Fruit fly (Drosophila melanogaster) whole organism, embryonic: ENCODE data around the gene CG6933.
A peak's percentile ranks its signal among the peaks of the same experiment; 100 is the strongest.

ENCODE experiments used
- CG10209 ChIP-seq: fragments of 200-800 bp; sonication (Bioruptor generic); optimal IDR thresholded peaks from 3 replicates; lab custom pipeline; 2017; ENCODE audit warnings: missing biosample characterization, mild to moderate bottlenecking, missing genetic modification characterization, missing genetic modification reagents
- CG11247 ChIP-seq: fragments of 200-800 bp; sonication (Bioruptor generic); IDR thresholded peaks from 2 replicates; pipeline ENCODE4 v1.3.6; 2022; ENCODE audit warnings: missing biosample characterization, missing genetic modification characterization
- CG11723 ChIP-seq: fragments of 200-800 bp; sonication (Bioruptor generic); optimal IDR thresholded peaks from 2 replicates; lab custom pipeline; 2017; ENCODE audit warnings: missing biosample characterization, mild to moderate bottlenecking, missing genetic modification characterization
- CG14710 ChIP-seq: fragments of 200-800 bp; sonication (Bioruptor generic); optimal IDR thresholded peaks from 3 replicates; lab custom pipeline; 2019; ENCODE audit warnings: missing biosample characterization, mild to moderate bottlenecking, missing genetic modification characterization, moderate library complexity
- CG15479 ChIP-seq: fragments of 200-800 bp; sonication (Bioruptor generic); optimal IDR thresholded peaks from 3 replicates; lab custom pipeline; 2019; ENCODE audit warnings: missing biosample characterization, mild to moderate bottlenecking, missing genetic modification characterization, moderate library complexity
- CG1602 ChIP-seq: fragments of 200-800 bp; sonication (Bioruptor generic); optimal IDR thresholded peaks from 3 replicates; lab custom pipeline; 2016; ENCODE audit warnings: missing biosample characterization, missing genetic modification characterization
- CG1603 ChIP-seq: fragments of 200-800 bp; sonication (Bioruptor generic); optimal IDR thresholded peaks from 2 replicates; lab custom pipeline; 2019; ENCODE audit warnings: missing biosample characterization, mild to moderate bottlenecking, missing genetic modification characterization, moderate library complexity
- CG16863 ChIP-seq: fragments of 200-800 bp; sonication (Bioruptor generic); optimal IDR thresholded peaks from 3 replicates; lab custom pipeline; 2016; ENCODE audit warnings: missing biosample characterization, missing genetic modification characterization
- CG17186 ChIP-seq: fragments of 200-800 bp; sonication (Bioruptor generic); optimal IDR thresholded peaks from 3 replicates; lab custom pipeline; 2017; ENCODE audit warnings: missing biosample characterization, missing genetic modification reagents, missing genetic modification characterization
- CG17829 ChIP-seq: fragments of 200-800 bp; optimal IDR thresholded peaks from 2 replicates; lab custom pipeline; 2019; ENCODE audit warnings: missing biosample characterization, mild to moderate bottlenecking, missing genetic modification characterization, moderate library complexity
- CG17912 ChIP-seq: fragments of 200-800 bp; sonication (Bioruptor generic); optimal IDR thresholded peaks from 2 replicates; lab custom pipeline; 2018; ENCODE audit warnings: missing biosample characterization, mild to moderate bottlenecking, missing genetic modification characterization
- CG2678 ChIP-seq: fragments of 200-800 bp; sonication (Bioruptor generic); optimal IDR thresholded peaks from 3 replicates; lab custom pipeline; 2019; ENCODE audit warnings: missing biosample characterization, mild to moderate bottlenecking, missing genetic modification characterization, moderate library complexity
- CG2712 ChIP-seq: fragments of 200-800 bp; optimal IDR thresholded peaks from 3 replicates; lab custom pipeline; 2019; ENCODE audit warnings: missing biosample characterization, mild to moderate bottlenecking, missing genetic modification characterization, moderate library complexity
- CG32532 ChIP-seq: fragments of 200-800 bp; sonication (Bioruptor generic); IDR thresholded peaks from 2 replicates; pipeline ENCODE4 v1.3.6; 2022; ENCODE audit warnings: missing biosample characterization, missing genetic modification characterization
- CG34376 ChIP-seq: fragments of 200-800 bp; sonication (Bioruptor generic); optimal IDR thresholded peaks from 2 replicates; lab custom pipeline; 2018; ENCODE audit warnings: missing biosample characterization, mild to moderate bottlenecking, missing genetic modification characterization
- CG5953 ChIP-seq: fragments of 200-800 bp; sonication (Bioruptor generic); IDR thresholded peaks from 2 replicates; pipeline ENCODE4 v1.3.6; 2022; ENCODE audit warnings: missing biosample characterization, missing genetic modification characterization
- CG6765 ChIP-seq: fragments of 200-800 bp; sonication (Bioruptor generic); optimal IDR thresholded peaks from 3 replicates; lab custom pipeline; 2017; ENCODE audit warnings: missing biosample characterization, mild to moderate bottlenecking, missing genetic modification characterization
- CG6791 ChIP-seq: fragments of 200-800 bp; sonication (Bioruptor generic); IDR thresholded peaks from 3 replicates; pipeline ENCODE4 v1.3.6; 2022; ENCODE audit warnings: missing biosample characterization, missing genetic modification characterization; ENCODE audit not compliant: partially characterized antibody
- CG8765 ChIP-seq: fragments of 200-800 bp; sonication (Bioruptor generic); IDR thresholded peaks from 2 replicates; pipeline ENCODE4 v1.3.6; 2022; ENCODE audit warnings: missing biosample characterization, missing genetic modification characterization
- D19B ChIP-seq: fragments of 200-800 bp; sonication (Bioruptor generic); optimal IDR thresholded peaks from 2 replicates; lab custom pipeline; 2017; ENCODE audit warnings: missing biosample characterization, mild to moderate bottlenecking, missing genetic modification characterization
- Elba2 ChIP-seq: fragments of 200-800 bp; sonication (Bioruptor generic); optimal IDR thresholded peaks from 3 replicates; lab custom pipeline; 2016; ENCODE audit warnings: missing biosample characterization, missing genetic modification characterization
- HHEX ChIP-seq: fragments of 200-800 bp; sonication (Bioruptor generic); optimal IDR thresholded peaks from 3 replicates; lab custom pipeline; 2017; ENCODE audit warnings: missing biosample characterization, mild to moderate bottlenecking, missing genetic modification characterization, missing genetic modification reagents
- HmgZ ChIP-seq: fragments of 200-800 bp; sonication (Bioruptor generic); optimal IDR thresholded peaks from 2 replicates; lab custom pipeline; 2018; ENCODE audit warnings: missing biosample characterization, mild to moderate bottlenecking, missing genetic modification characterization
- Hmx ChIP-seq: fragments of 200-800 bp; sonication (Bioruptor generic); optimal IDR thresholded peaks from 2 replicates; lab custom pipeline; 2016; ENCODE audit warnings: missing biosample characterization, missing genetic modification characterization
- Hr51 ChIP-seq, 2 experiments: fragments of 200-800 bp; sonication (Bioruptor generic); optimal IDR thresholded peaks; 2 replicates in 1 of 2; 3 replicates in 1 of 2; lab custom pipeline; 2016 to 2018; ENCODE audit warnings: missing biosample characterization in 2 of 2, missing genetic modification characterization in 2 of 2, mild to moderate bottlenecking in 1 of 2, moderate library complexity in 1 of 2
- Kr ChIP-seq: fragments of 200-800 bp; sonication (Bioruptor generic); optimal IDR thresholded peaks from 2 replicates; lab custom pipeline; 2017; ENCODE audit warnings: missing biosample characterization, mild to moderate bottlenecking, missing genetic modification characterization
- Lhr ChIP-seq: fragments of 200-800 bp; sonication (Bioruptor generic); optimal IDR thresholded peaks from 3 replicates; lab custom pipeline; 2017; ENCODE audit warnings: mild to moderate bottlenecking, missing biosample characterization, missing genetic modification reagents, missing genetic modification characterization
- MESR4 ChIP-seq: fragments of 200-800 bp; sonication (Bioruptor generic); optimal IDR thresholded peaks from 2 replicates; lab custom pipeline; 2018; ENCODE audit warnings: missing biosample characterization, mild to moderate bottlenecking, missing genetic modification characterization, moderate library complexity
- Rfx ChIP-seq: fragments of 200-800 bp; sonication (Bioruptor generic); IDR thresholded peaks from 2 replicates; pipeline ENCODE4 v1.3.6; 2022; ENCODE audit warnings: missing biosample characterization, missing genetic modification characterization
- Sry-δ ChIP-seq: fragments of 200-800 bp; sonication (Bioruptor generic); optimal IDR thresholded peaks from 2 replicates; lab custom pipeline; 2016; ENCODE audit warnings: missing biosample characterization, missing genetic modification characterization
- az2 ChIP-seq: fragments of 200-800 bp; sonication (Bioruptor generic); optimal IDR thresholded peaks from 3 replicates; lab custom pipeline; 2016; ENCODE audit warnings: missing biosample characterization, missing genetic modification characterization
- btn ChIP-seq: fragments of 200-800 bp; sonication (Bioruptor generic); optimal IDR thresholded peaks from 2 replicates; lab custom pipeline; 2016; ENCODE audit warnings: missing biosample characterization, missing genetic modification characterization
- cad ChIP-seq: fragments of >200 bp; optimal IDR thresholded peaks from 2 replicates; lab custom pipeline; 2017; ENCODE audit warnings: missing biosample characterization, missing genetic modification characterization
- cas ChIP-seq: fragments of 200-800 bp; sonication (Bioruptor generic); IDR thresholded peaks from 2 replicates; pipeline ENCODE4 v1.3.6; 2022; ENCODE audit warnings: missing biosample characterization, missing genetic modification characterization
- ems ChIP-seq: fragments of 200-800 bp; sonication (Bioruptor generic); optimal IDR thresholded peaks from 3 replicates; lab custom pipeline; 2016; ENCODE audit warnings: missing biosample characterization, missing genetic modification characterization
- gce ChIP-seq: fragments of 200-800 bp; sonication (Bioruptor generic); IDR thresholded peaks from 3 replicates; pipeline ENCODE4 v1.3.6; 2022; ENCODE audit warnings: missing biosample characterization, missing genetic modification characterization
- gfzf ChIP-seq: fragments of 200-800 bp; sonication (Bioruptor generic); optimal IDR thresholded peaks from 2 replicates; lab custom pipeline; 2016; ENCODE audit warnings: missing biosample characterization, mild to moderate bottlenecking, missing genetic modification characterization, moderate library complexity
- gro ChIP-seq: fragments of 200-800 bp; sonication (Bioruptor generic); optimal IDR thresholded peaks from 2 replicates; lab custom pipeline; 2016; ENCODE audit warnings: missing biosample characterization, missing genetic modification characterization
- inv ChIP-seq: fragments of 200-800 bp; sonication (Bioruptor generic); IDR thresholded peaks from 2 replicates; pipeline ENCODE4 v1.3.6; 2022; ENCODE audit warnings: missing biosample characterization, missing genetic modification characterization; ENCODE audit not compliant: partially characterized antibody
- nom ChIP-seq: fragments of 200-800 bp; sonication (Bioruptor generic); optimal IDR thresholded peaks from 2 replicates; lab custom pipeline; 2017; ENCODE audit warnings: missing biosample characterization, missing genetic modification characterization, mild to moderate bottlenecking, moderate library complexity, missing genetic modification reagents
- onecut ChIP-seq: fragments of 200-800 bp; sonication (Bioruptor generic); IDR thresholded peaks from 2 replicates; pipeline ENCODE4 v1.3.6; 2022; ENCODE audit warnings: missing biosample characterization, missing genetic modification characterization
- otp ChIP-seq: fragments of 200-800 bp; sonication (Bioruptor generic); IDR thresholded peaks from 3 replicates; pipeline ENCODE4, ENCODE4 v1.3.6; 2022; ENCODE audit warnings: missing biosample characterization, missing genetic modification characterization
- pho ChIP-seq: fragments of 200-800 bp; sonication (Bioruptor generic); optimal IDR thresholded peaks from 2 replicates; lab custom pipeline; 2016; ENCODE audit warnings: missing biosample characterization, missing genetic modification characterization
- pnt ChIP-seq: fragments of 200-800 bp; sonication (Bioruptor generic); optimal IDR thresholded peaks from 3 replicates; lab custom pipeline; 2016; ENCODE audit warnings: missing biosample characterization, missing genetic modification characterization
- sd ChIP-seq: fragments of 200-800 bp; sonication (Bioruptor generic); optimal IDR thresholded peaks from 3 replicates; lab custom pipeline; 2018; ENCODE audit warnings: missing biosample characterization, mild to moderate bottlenecking, missing genetic modification characterization, moderate library complexity
- so ChIP-seq: fragments of 200-800 bp; sonication (Bioruptor generic); IDR thresholded peaks from 3 replicates; pipeline ENCODE4 v1.3.6; 2022; ENCODE audit warnings: missing biosample characterization, missing genetic modification characterization
- tll ChIP-seq, 2 experiments: fragments of 200-800 bp in 1 of 2; fragments of >200 bp in 1 of 2; sonication (Bioruptor generic) in 1 of 2; optimal IDR thresholded peaks; 2 replicates each; lab custom pipeline; 2017 to 2019; ENCODE audit warnings: missing biosample characterization in 2 of 2, missing genetic modification characterization in 2 of 2, mild to moderate bottlenecking in 1 of 2, moderate library complexity in 1 of 2
- tna ChIP-seq: fragments of 200-800 bp; sonication (Bioruptor generic); IDR thresholded peaks from 2 replicates; pipeline ENCODE4 v1.3.6; 2022; ENCODE audit warnings: missing biosample characterization, missing genetic modification characterization; ENCODE audit not compliant: partially characterized antibody
- tup ChIP-seq: fragments of 200-800 bp; sonication (Bioruptor generic); optimal IDR thresholded peaks from 2 replicates; lab custom pipeline; 2016; ENCODE audit warnings: missing biosample characterization, mild to moderate bottlenecking, missing genetic modification characterization, moderate library complexity
- unpg ChIP-seq: fragments of 200-800 bp; sonication (Bioruptor generic); optimal IDR thresholded peaks from 3 replicates; lab custom pipeline; 2018; ENCODE audit warnings: missing biosample characterization, mild to moderate bottlenecking, missing genetic modification characterization, moderate library complexity
- vfl ChIP-seq: fragments of 200-800 bp; sonication (Bioruptor generic); optimal IDR thresholded peaks from 2 replicates; lab custom pipeline; 2016; ENCODE audit warnings: missing biosample characterization, missing genetic modification characterization

CG6933 gene

DNA sequence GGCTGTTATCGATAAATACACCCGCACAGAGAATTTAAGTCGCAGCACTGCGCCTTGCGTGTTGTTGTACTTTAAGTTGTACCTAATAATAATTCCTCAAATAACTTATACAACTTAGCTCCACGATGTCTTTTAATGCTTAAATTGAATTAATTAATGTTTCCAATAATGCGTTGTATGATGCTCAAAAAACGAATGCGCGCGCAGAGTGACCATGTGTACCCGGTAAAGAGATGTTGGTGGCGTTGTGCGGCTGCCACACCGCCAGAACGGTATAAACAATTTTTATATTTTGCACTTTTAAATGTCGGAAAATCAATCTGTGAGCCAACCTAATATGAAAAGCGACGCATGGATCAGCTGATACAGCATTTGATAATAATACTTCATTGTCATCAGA, 5.9 kb upstream of the CG6933 start (continued):
- no peak for TF ChIP-seq Hr51 (GFP tag; optimal IDR thresholded peaks at IDR 0.05; lab: Kevin White, UChicago)
- TF ChIP-seq Lhr (GFP tag; lab: Kevin White, UChicago): peak; percentile 36
- no peak for TF ChIP-seq pnt (GFP tag; lab: Kevin White, UChicago)
- no peak for TF ChIP-seq otp
- TF ChIP-seq CG2712 (tag; lab: Kevin White, UChicago): peak; percentile 29
- no peak for TF ChIP-seq nom (GFP tag; lab: Kevin White, UChicago)
- no peak for TF ChIP-seq so (GFP tag; lab: Robert Waterston, UW)
- no peak for TF ChIP-seq Kr (GFP tag; lab: Kevin White, UChicago)
- no peak for TF ChIP-seq HHEX
- peak; percentile 57 for TF ChIP-seq Sry-δ (GFP tag; lab: Kevin White, UChicago)
- TF ChIP-seq az2 (GFP tag; lab: Kevin White, UChicago): no peak
- TF ChIP-seq unpg (GFP tag; lab: Kevin White, UChicago): no peak
- no peak for TF ChIP-seq CG6765
- TF ChIP-seq CG14710 (tag; lab: Kevin White, UChicago): peak; percentile 60
- TF ChIP-seq CG17829 (tag; lab: Kevin White, UChicago): peak; percentile 19
- no peak for TF ChIP-seq CG16863 (GFP tag; lab: Kevin White, UChicago)
- no peak for TF ChIP-seq gro (GFP tag; lab: Kevin White, UChicago)
- TF ChIP-seq CG17912 (GFP tag; lab: Kevin White, UChicago): no peak
- TF ChIP-seq CG11247 (GFP tag; lab: Robert Waterston, UW): no peak
- TF ChIP-seq CG2678 (tag; lab: Kevin White, UChicago): no peak
- TF ChIP-seq MESR4 (GFP tag; lab: Kevin White, UChicago): peak; percentile 58
- no peak for TF ChIP-seq CG11723 (GFP tag; lab: Kevin White, UChicago)
- no peak for TF ChIP-seq tll (GFP tag; optimal IDR thresholded peaks at IDR 0.05; lab: Kevin White, UChicago)
- no peak for TF ChIP-seq inv (GFP tag; lab: Robert Waterston, UW)
- no peak for TF ChIP-seq Hmx (GFP tag; lab: Kevin White, UChicago)
- TF ChIP-seq gfzf (GFP tag; lab: Kevin White, UChicago): peak; percentile 91
- no peak for TF ChIP-seq vfl (GFP tag; lab: Kevin White, UChicago)
- TF ChIP-seq Elba2 (GFP tag; lab: Kevin White, UChicago): peak; percentile 63
- no peak for TF ChIP-seq CG1602
- no peak for TF ChIP-seq CG6791 (GFP tag; lab: Robert Waterston, UW)
- TF ChIP-seq cas (GFP tag; lab: Robert Waterston, UW): no peak
- TF ChIP-seq onecut (GFP tag; lab: Robert Waterston, UW): no peak
- no peak for TF ChIP-seq CG8765 (GFP tag; lab: Robert Waterston, UW)
- no peak for TF ChIP-seq D19B (GFP tag; lab: Kevin White, UChicago)
- no peak for TF ChIP-seq tna (GFP tag; lab: Robert Waterston, UW)
- no peak for TF ChIP-seq ems (GFP tag; lab: Kevin White, UChicago)
- no peak for TF ChIP-seq sd (tag; lab: Kevin White, UChicago)
- no peak for TF ChIP-seq CG10209
- TF ChIP-seq pho: no peak
- no peak for TF ChIP-seq Rfx (GFP tag; lab: Robert Waterston, UW)
- no peak for TF ChIP-seq CG1603 (tag; lab: Kevin White, UChicago)
- TF ChIP-seq cad: no peak
- TF ChIP-seq CG17186 (GFP tag; lab: Kevin White, UChicago): peak; percentile 96
- TF ChIP-seq CG15479: no peak
- TF ChIP-seq btn: no peak
- no peak for TF ChIP-seq HmgZ
- no peak for TF ChIP-seq tup
- TF ChIP-seq CG34376: no peak
- TF ChIP-seq CG32532 (GFP tag; lab: Robert Waterston, UW): no peak
- TF ChIP-seq gce (GFP tag; lab: Robert Waterston, UW): no peak
- TF ChIP-seq CG5953 (GFP tag; lab: Robert Waterston, UW): no peak
